Worm (Caenorhabditis elegans) whole organism, mixed stage, embryonic: Measurements from ENCODE around the gene far-2.

ENCODE experiments used
- M03D4.4 ChIP-seq: sonication (generic microtip); optimal IDR thresholded peaks from 2 replicates; lab custom pipeline; 2017; ENCODE audit warnings: mild to moderate bottlenecking, missing genetic modification characterization, missing compliant biosample characterization
- blmp-1 ChIP-seq: fragments of 150-350 bp; optimal IDR thresholded peaks from 2 replicates; lab custom pipeline; 2014; ENCODE audit warnings: missing biosample characterization, missing genetic modification characterization
- ceh-39 ChIP-seq: fragments of 150-350 bp; optimal IDR thresholded peaks from 2 replicates; lab custom pipeline; 2014; ENCODE audit warnings: missing biosample characterization, missing genetic modification characterization
- ces-1 ChIP-seq: fragments of 150-350 bp; optimal IDR thresholded peaks from 2 replicates; lab custom pipeline; 2014; ENCODE audit warnings: missing biosample characterization, missing genetic modification reagents, missing genetic modification characterization
- cnd-1 ChIP-seq: fragments of 200-800 bp; sonication (Bioruptor generic); optimal IDR thresholded peaks from 2 replicates; lab custom pipeline; 2018; ENCODE audit warnings: mild to moderate bottlenecking, missing genetic modification characterization, missing compliant biosample characterization
- drap-1 ChIP-seq: fragments of 200-800 bp; sonication (Bioruptor generic); optimal IDR thresholded peaks from 3 replicates; lab custom pipeline; 2018; ENCODE audit warnings: mild to moderate bottlenecking, missing genetic modification characterization, missing compliant biosample characterization
- flh-1 ChIP-seq: fragments of 200-800 bp; sonication (Bioruptor generic); optimal IDR thresholded peaks from 2 replicates; lab custom pipeline; 2018; ENCODE audit warnings: mild to moderate bottlenecking, missing genetic modification characterization, moderate library complexity, missing compliant biosample characterization
- ham-2 ChIP-seq: fragments of 200-800 bp; sonication (Bioruptor generic); optimal IDR thresholded peaks from 2 replicates; lab custom pipeline; 2018; ENCODE audit warnings: mild to moderate bottlenecking, missing genetic modification characterization, missing compliant biosample characterization
- hlh-1 ChIP-seq: fragments of 150-350 bp; optimal IDR thresholded peaks from 2 replicates; lab custom pipeline; 2014; ENCODE audit warnings: missing biosample characterization, missing genetic modification reagents, missing genetic modification characterization
- lin-13 ChIP-seq: fragments of 150-350 bp; optimal IDR thresholded peaks from 2 replicates; lab custom pipeline; 2014; ENCODE audit warnings: missing biosample characterization, missing genetic modification characterization
- lin-32 ChIP-seq: fragments of 200-800 bp; sonication (Bioruptor generic); optimal IDR thresholded peaks from 2 replicates; lab custom pipeline; 2018; ENCODE audit warnings: mild to moderate bottlenecking, missing genetic modification characterization, missing compliant biosample characterization
- mab-5 ChIP-seq: fragments of 150-350 bp; optimal IDR thresholded peaks from 2 replicates; lab custom pipeline; 2014; ENCODE audit warnings: missing biosample characterization, missing genetic modification characterization
- mep-1 ChIP-seq: fragments of 150-350 bp; optimal IDR thresholded peaks from 2 replicates; lab custom pipeline; 2017; ENCODE audit warnings: missing biosample characterization, missing genetic modification reagents, missing genetic modification characterization, inconsistent platforms
- mls-2 ChIP-seq: sonication (generic microtip); optimal IDR thresholded peaks from 2 replicates; lab custom pipeline; 2016; ENCODE audit warnings: mild to moderate bottlenecking, missing genetic modification characterization, moderate library complexity, missing compliant biosample characterization
- nhr-12 ChIP-seq: fragments of 150-350 bp; optimal IDR thresholded peaks from 2 replicates; lab custom pipeline; 2014; ENCODE audit warnings: missing biosample characterization, missing genetic modification characterization
- nhr-2 ChIP-seq: fragments of 150-350 bp; optimal IDR thresholded peaks from 2 replicates; lab custom pipeline; 2014; ENCODE audit warnings: missing biosample characterization, missing genetic modification characterization
- nhr-237 ChIP-seq: fragments of 150-350 bp; optimal IDR thresholded peaks from 2 replicates; lab custom pipeline; 2014; ENCODE audit warnings: missing biosample characterization, missing genetic modification characterization
- nhr-28 ChIP-seq: fragments of 150-350 bp; optimal IDR thresholded peaks from 2 replicates; lab custom pipeline; 2014; ENCODE audit warnings: missing biosample characterization, missing genetic modification characterization
- nhr-76 ChIP-seq: sonication (generic microtip); optimal IDR thresholded peaks from 2 replicates; lab custom pipeline; 2017; ENCODE audit warnings: missing biosample characterization, missing genetic modification characterization
- pha-4 ChIP-seq: fragments of 150-350 bp; optimal IDR thresholded peaks from 2 replicates; lab custom pipeline; 2018; ENCODE audit warnings: missing biosample characterization, missing genetic modification reagents, missing genetic modification characterization
- sem-2 ChIP-seq: fragments of 200-800 bp; sonication (Bioruptor generic); optimal IDR thresholded peaks from 2 replicates; lab custom pipeline; 2018; ENCODE audit warnings: mild to moderate bottlenecking, missing genetic modification characterization, missing compliant biosample characterization
- snpc-4 ChIP-seq: fragments of 150-350 bp; optimal IDR thresholded peaks from 2 replicates; lab custom pipeline; 2014; ENCODE audit warnings: missing biosample characterization, missing genetic modification characterization
- sptf-1 ChIP-seq: sonication (generic microtip); optimal IDR thresholded peaks from 2 replicates; lab custom pipeline; 2017; ENCODE audit warnings: mild to moderate bottlenecking, missing genetic modification characterization, moderate library complexity, missing compliant biosample characterization
- tbx-8 ChIP-seq: fragments of 200-800 bp; sonication (Bioruptor generic); optimal IDR thresholded peaks from 2 replicates; lab custom pipeline; 2018; ENCODE audit warnings: mild to moderate bottlenecking, missing genetic modification characterization, moderate library complexity, missing compliant biosample characterization
- unc-120 ChIP-seq: sonication (generic microtip); optimal IDR thresholded peaks from 2 replicates; lab custom pipeline; 2017; ENCODE audit warnings: missing genetic modification characterization, missing compliant biosample characterization; ENCODE audit not compliant: poor library complexity, severe bottlenecking
- unc-39 ChIP-seq: fragments of 150-350 bp; optimal IDR thresholded peaks from 2 replicates; lab custom pipeline; 2014; ENCODE audit warnings: missing biosample characterization, missing genetic modification characterization
- unc-62 ChIP-seq: fragments of 150-350 bp; optimal IDR thresholded peaks from 2 replicates; lab custom pipeline; 2014; ENCODE audit warnings: missing biosample characterization, missing genetic modification reagents, missing genetic modification characterization
- zip-8 ChIP-seq: fragments of 150-350 bp; optimal IDR thresholded peaks from 2 replicates; lab custom pipeline; 2014; ENCODE audit warnings: missing biosample characterization, missing genetic modification characterization
- ztf-11 ChIP-seq: fragments of 150-350 bp; optimal IDR thresholded peaks from 2 replicates; lab custom pipeline; 2014; ENCODE audit warnings: missing biosample characterization, missing genetic modification characterization

far-2 gene

ce11 chrIII:9053740-9054252 is 27.8 kb upstream of the far-2 start, which contains the start of gene R107.5 (continued):
- no peak for TF ChIP-seq nhr-12 (tag; lab: Kevin White, UChicago)
- no peak for TF ChIP-seq mab-5
- peak; percentile 60 for TF ChIP-seq ztf-11 (tag; lab: Kevin White, UChicago)

ce11 chrIII:9054414-9055147 is 27.0 kb upstream of the far-2 start, which contains the start of gene cls-2:
cls-2 (plus strand) TSS chrIII:9055048.
- TF ChIP-seq ham-2 (GFP tag; lab: Kevin White, UChicago) (no peak), nhr-76 (tag; lab: Kevin White, UChicago) (no peak), lin-32 (GFP tag; lab: Kevin White, UChicago) (no peak), nhr-2 (tag; lab: Kevin White, UChicago) (no peak), sem-2 (GFP tag; lab: Kevin White, UChicago) (no peak), sptf-1 (tag; lab: Kevin White, UChicago) (no peak), unc-120 (tag; lab: Kevin White, UChicago) (peak; percentile 10), M03D4.4 (tag; lab: Kevin White, UChicago) (no peak), cnd-1 (tag; lab: Kevin White, UChicago) (no peak), tbx-8 (no peak), mep-1 (tag; lab: Kevin White, UChicago) (peak; percentile 7), blmp-1 (tag; lab: Kevin White, UChicago) (no peak), unc-39 (tag; lab: Kevin White, UChicago) (no peak), zip-8 (tag; lab: Kevin White, UChicago) (no peak)

- TF ChIP-seq nhr-76 (tag; lab: Kevin White, UChicago) (no peak), pha-4 (tag; lab: Kevin White, UChicago) (no peak), lin-13 (tag; lab: Kevin White, UChicago) (no peak), ceh-39 (tag; lab: Kevin White, UChicago) (no peak), nhr-2 (tag; lab: Kevin White, UChicago) (no peak), unc-62 (GFP tag; lab: Kevin White, UChicago) (no peak), nhr-12 (tag; lab: Kevin White, UChicago) (no peak), sptf-1 (tag; lab: Kevin White, UChicago) (no peak), snpc-4 (tag; lab: Kevin White, UChicago) (no peak), nhr-237 (tag; lab: Kevin White, UChicago) (no peak), nhr-28 (tag; lab: Kevin White, UChicago) (no peak), unc-120 (tag; lab: Kevin White, UChicago) (no peak), flh-1 (GFP tag; lab: Kevin White, UChicago) (no peak)
- TF ChIP-seq, all 35 proteins: peak for 0
Observed at ce11 chrIII:9058959-9059534, 22.6 kb upstream of the far-2 start, which contains the start of gene gst-1. gst-1 (plus strand) TSS chrIII:9059331.

- no peak for TF ChIP-seq nhr-2 (tag; lab: Kevin White, UChicago)
- TF ChIP-seq ceh-39 (tag; lab: Kevin White, UChicago): no peak
- no peak for TF ChIP-seq hlh-1 (tag; lab: Kevin White, UChicago)
- no peak for TF ChIP-seq sptf-1 (tag; lab: Kevin White, UChicago)
- TF ChIP-seq M03D4.4 (tag; lab: Kevin White, UChicago): no peak
- TF ChIP-seq ham-2 (GFP tag; lab: Kevin White, UChicago): no peak
- TF ChIP-seq unc-39 (tag; lab: Kevin White, UChicago): no peak
- TF ChIP-seq nhr-28 (tag; lab: Kevin White, UChicago): no peak
- TF ChIP-seq flh-1 (GFP tag; lab: Kevin White, UChicago): no peak
- no peak for TF ChIP-seq sem-2 (GFP tag; lab: Kevin White, UChicago)
- TF ChIP-seq mls-2 (tag; lab: Kevin White, UChicago): no peak
- TF ChIP-seq cnd-1 (tag; lab: Kevin White, UChicago): no peak
- no peak for TF ChIP-seq lin-32 (GFP tag; lab: Kevin White, UChicago)
- TF ChIP-seq pha-4 (tag; lab: Kevin White, UChicago): no peak
- no peak for TF ChIP-seq ces-1
- TF ChIP-seq, all 35 proteins: peak for 0
Observed at ce11 chrIII:9060267-9060666, 21.4 kb upstream of the far-2 start.

- TF ChIP-seq sem-2 (GFP tag; lab: Kevin White, UChicago) (no peak), drap-1 (no peak), ceh-39 (tag; lab: Kevin White, UChicago) (no peak)
Observed at ce11 chrIII:9069712-9070111, 11.9 kb upstream of the far-2 start.
